Fruit fly (Drosophila melanogaster): ENCODE results near the gene Rbf2.

- TF ChIP-seq Crg-1 (GFP tag; optimal IDR thresholded peaks at IDR 0.05), result no peak
- TF ChIP-seq kay (GFP tag; ENCODE audit: borderline replicate concordance), result peak; percentile 80
- peak; percentile 43 for TF ChIP-seq cic (GFP tag; optimal IDR thresholded peaks at IDR 0.05)
- TF ChIP-seq CG14711 (tag; optimal IDR thresholded peaks at IDR 0.05), result peak; percentile 61
- peak; percentile 13 for TF ChIP-seq tj (GFP tag; optimal IDR thresholded peaks at IDR 0.05)
- no peak for TF ChIP-seq bab1 (GFP tag; optimal IDR thresholded peaks at IDR 0.05)
- TF ChIP-seq CG7101 (tag; optimal IDR thresholded peaks at IDR 0.05), result peak; percentile 55
Observed at dm6 chr3R:15984483-15985118, 19.4 kb downstream of the Rbf2 start.

Measured in whole organism, adult.